Worm (Caenorhabditis elegans) whole organism, L3 larva: ENCODE data around the gene R12C12.7.

Experiments
- aly-2 ChIP-seq: fragments of 150-350 bp; optimal IDR thresholded peaks from 2 replicates; lab custom pipeline; 2014; ENCODE audit warnings: missing biosample characterization, missing genetic modification characterization
- ama-1 ChIP-seq: fragments of 150-350 bp; optimal IDR thresholded peaks from 2 replicates; lab custom pipeline; 2018
- ceh-9 ChIP-seq: sonication (generic microtip); optimal IDR thresholded peaks from 2 replicates; lab custom pipeline; 2018; ENCODE audit warnings: missing biosample characterization, missing genetic modification characterization
- daf-12 ChIP-seq: fragments of 150-350 bp; optimal IDR thresholded peaks from 2 replicates; lab custom pipeline; 2014; ENCODE audit warnings: missing biosample characterization, missing genetic modification reagents, missing genetic modification characterization
- egl-27 ChIP-seq: sonication (generic microtip); optimal IDR thresholded peaks from 4 replicates; lab custom pipeline; 2017; ENCODE audit warnings: missing biosample characterization, missing genetic modification reagents, missing genetic modification characterization
- fos-1 ChIP-seq: fragments of 150-350 bp; optimal IDR thresholded peaks from 2 replicates; lab custom pipeline; 2014; ENCODE audit warnings: missing biosample characterization, missing genetic modification characterization
- nhr-11 ChIP-seq: fragments of 150-350 bp; optimal IDR thresholded peaks from 2 replicates; lab custom pipeline; 2014; ENCODE audit warnings: missing biosample characterization, missing genetic modification characterization
- nhr-237 ChIP-seq: fragments of 150-350 bp; optimal IDR thresholded peaks from 2 replicates; lab custom pipeline; 2014; ENCODE audit warnings: missing biosample characterization, missing genetic modification characterization
- snpc-4 ChIP-seq: fragments of 150-350 bp; optimal IDR thresholded peaks from 2 replicates; lab custom pipeline; 2014; ENCODE audit warnings: missing biosample characterization, missing genetic modification characterization
- tbx-2 ChIP-seq: sonication (generic microtip); optimal IDR thresholded peaks from 2 replicates; lab custom pipeline; 2016; ENCODE audit warnings: mild to moderate bottlenecking, missing genetic modification characterization, missing compliant biosample characterization
- unc-62 ChIP-seq: fragments of 150-350 bp; sonication (generic microtip); optimal IDR thresholded peaks from 4 replicates; lab custom pipeline; 2014; ENCODE audit warnings: missing biosample characterization, missing genetic modification reagents, missing genetic modification characterization
- ztf-11 ChIP-seq: fragments of 150-350 bp; optimal IDR thresholded peaks from 2 replicates; lab custom pipeline; 2014; ENCODE audit warnings: missing biosample characterization, missing genetic modification characterization
- ztf-4 ChIP-seq: fragments of 150-350 bp; optimal IDR thresholded peaks from 2 replicates; lab custom pipeline; 2014; ENCODE audit warnings: missing biosample characterization, missing genetic modification characterization

ce11 chrII:6026646-6027045, 29.1 kb downstream of the R12C12.7 start:
- no peak for TF ChIP-seq ztf-4
- no peak for TF ChIP-seq snpc-4 (tag; lab: Kevin White, UChicago)
- no peak for TF ChIP-seq nhr-237 (tag; lab: Kevin White, UChicago)
- TF ChIP-seq aly-2 (tag; lab: Kevin White, UChicago), result no peak
- TF ChIP-seq unc-62 (GFP tag; lab: Kevin White, UChicago), result no peak
- no peak for TF ChIP-seq ceh-9 (tag; lab: Kevin White, UChicago)
- TF ChIP-seq fos-1 (tag; lab: Kevin White, UChicago), result no peak
- TF ChIP-seq tbx-2 (tag; lab: Kevin White, UChicago), result no peak
- TF ChIP-seq nhr-11 (tag; lab: Kevin White, UChicago), result no peak
- TF ChIP-seq ztf-11 (tag; lab: Kevin White, UChicago), result no peak
- no peak for TF ChIP-seq ama-1 (lab: Kevin White, UChicago)
- TF ChIP-seq egl-27, result peak; percentile 69
- no peak for TF ChIP-seq daf-12 (tag; lab: Kevin White, UChicago)
